Worm (Caenorhabditis elegans) whole organism, L1 larva: ENCODE results near the gene str-185.

ENCODE experiments used
- ceh-82 ChIP-seq, 3 experiments: fragments of 150-350 bp in 1 of 3; sonication (generic microtip) in 2 of 3; optimal IDR thresholded peaks; 2 replicates each; lab custom pipeline; 2014 to 2017; ENCODE audit warnings: missing biosample characterization in 3 of 3, missing genetic modification characterization in 3 of 3
- ces-1 ChIP-seq: fragments of 150-350 bp; optimal IDR thresholded peaks from 2 replicates; lab custom pipeline; 2014; ENCODE audit warnings: missing biosample characterization, missing genetic modification reagents, missing genetic modification characterization
- dpl-1 ChIP-seq, 3 experiments: fragments of 150-350 bp in 2 of 3; sonication (generic microtip) in 1 of 3; optimal IDR thresholded peaks; 2 replicates each; lab custom pipeline; 2014 to 2017; ENCODE audit warnings: missing biosample characterization in 3 of 3, missing genetic modification characterization in 3 of 3, missing genetic modification reagents in 3 of 3
- efl-3 ChIP-seq: fragments of 200-800 bp; sonication (Bioruptor generic); optimal IDR thresholded peaks from 2 replicates; lab custom pipeline; 2018; ENCODE audit warnings: mild to moderate bottlenecking, missing genetic modification characterization, missing compliant biosample characterization
- egl-27 ChIP-seq, 2 experiments: fragments of 150-350 bp in 1 of 2; sonication (generic microtip); optimal IDR thresholded peaks; 3 replicates each; lab custom pipeline; 2017 to 2018; ENCODE audit warnings: missing biosample characterization in 2 of 2, missing genetic modification characterization in 2 of 2, missing genetic modification reagents in 2 of 2
- fos-1 ChIP-seq: fragments of 150-350 bp; optimal IDR thresholded peaks from 2 replicates; lab custom pipeline; 2014; ENCODE audit warnings: missing biosample characterization, missing genetic modification characterization
- lin-39 ChIP-seq: fragments of 150-350 bp; optimal IDR thresholded peaks from 2 replicates; lab custom pipeline; 2014; ENCODE audit warnings: missing biosample characterization, missing genetic modification reagents, missing genetic modification characterization
- mef-2 ChIP-seq: fragments of 150-350 bp; optimal IDR thresholded peaks from 2 replicates; lab custom pipeline; 2014; ENCODE audit warnings: missing biosample characterization, missing genetic modification characterization
- nhr-85 ChIP-seq: sonication (generic microtip); peaks from one replicate; lab custom pipeline; 2016; ENCODE audit warnings: missing genetic modification characterization, inconsistent platforms, missing compliant biosample characterization
- skn-1 ChIP-seq: fragments of 150-350 bp; optimal IDR thresholded peaks from 2 replicates; lab custom pipeline; 2014; ENCODE audit warnings: missing biosample characterization, missing genetic modification characterization
- unc-130 ChIP-seq: fragments of 150-350 bp; optimal IDR thresholded peaks from 2 replicates; lab custom pipeline; 2017; ENCODE audit warnings: missing biosample characterization, missing genetic modification characterization, inconsistent platforms
- ztf-11 ChIP-seq, 2 experiments: sonication (generic microtip); optimal IDR thresholded peaks; 2 replicates each; lab custom pipeline; 2016 to 2017; ENCODE audit warnings: missing genetic modification characterization in 2 of 2, missing biosample characterization in 1 of 2, missing compliant biosample characterization in 1 of 2

ce11 chrIV:4447367-4447766 is 17.6 kb upstream of the str-185 start:
- TF ChIP-seq efl-3 (GFP tag; lab: Kevin White, UChicago) (no peak), nhr-85 (tag; lab: Kevin White, UChicago) (no peak), dpl-1 (GFP tag; optimal IDR thresholded peaks at IDR 0.05; lab: Kevin White, UChicago) (no peak), ces-1 (GFP tag; lab: Kevin White, UChicago) (no peak), unc-130 (tag; lab: Kevin White, UChicago) (no peak), skn-1 (tag; lab: Kevin White, UChicago) (no peak), fos-1 (tag; lab: Kevin White, UChicago) (no peak), egl-27 (tag; optimal IDR thresholded peaks at IDR 0.05; lab: Kevin White, UChicago) (no peak), lin-39 (no peak), mef-2 (tag; lab: Kevin White, UChicago) (no peak), ztf-11 (tag; optimal IDR thresholded peaks at IDR 0.05; lab: Kevin White, UChicago) (no peak), ceh-82 (tag; optimal IDR thresholded peaks at IDR 0.05; lab: Kevin White, UChicago) (no peak)
